Fruit fly (Drosophila melanogaster) whole organism, prepupa: ENCODE measurements around the gene Acp63F.
A peak's percentile ranks its signal among the peaks of the same experiment; 100 is the strongest.

Experiments used
- Blimp-1 ChIP-seq: fragments of 200-800 bp; sonication (Bioruptor generic); optimal IDR thresholded peaks from 3 replicates; lab custom pipeline; 2017; ENCODE audit warnings: missing biosample characterization, missing genetic modification characterization, mild to moderate bottlenecking, moderate library complexity, missing genetic modification reagents
- CG10631 ChIP-seq: fragments of 200-800 bp; sonication (Bioruptor generic); optimal IDR thresholded peaks from 2 replicates; lab custom pipeline; 2016; ENCODE audit warnings: missing biosample characterization, missing genetic modification characterization
- CG10669 ChIP-seq: fragments of 200-800 bp; sonication (Bioruptor generic); optimal IDR thresholded peaks from 3 replicates; lab custom pipeline; 2018; ENCODE audit warnings: missing biosample characterization, mild to moderate bottlenecking, missing genetic modification characterization, moderate library complexity
- CG11294 ChIP-seq: fragments of 200-800 bp; sonication (Bioruptor generic); IDR thresholded peaks from 2 replicates; pipeline ENCODE4 v1.3.6; 2022; ENCODE audit warnings: missing biosample characterization, missing genetic modification characterization
- CG11762 ChIP-seq: fragments of 200-800 bp; sonication (Bioruptor generic); optimal IDR thresholded peaks from 3 replicates; lab custom pipeline; 2016; ENCODE audit warnings: missing biosample characterization, missing genetic modification characterization; ENCODE audit not compliant: insufficient read depth
- CG11902 ChIP-seq: fragments of 200-800 bp; sonication (Bioruptor generic); optimal IDR thresholded peaks from 3 replicates; lab custom pipeline; 2016; ENCODE audit warnings: missing biosample characterization, missing genetic modification characterization
- CG15336 ChIP-seq: fragments of 200-800 bp; sonication (Bioruptor generic); IDR thresholded peaks from 2 replicates; pipeline ENCODE4 v1.3.6; 2022; ENCODE audit warnings: missing biosample characterization, missing genetic modification characterization
- CG1621 ChIP-seq: fragments of 200-800 bp; sonication (Bioruptor generic); optimal IDR thresholded peaks from 3 replicates; lab custom pipeline; 2018; ENCODE audit warnings: missing biosample characterization, mild to moderate bottlenecking, missing genetic modification characterization
- CG16779 ChIP-seq: fragments of 200-800 bp; sonication (Bioruptor generic); optimal IDR thresholded peaks from 3 replicates; lab custom pipeline; 2017; ENCODE audit warnings: missing biosample characterization, mild to moderate bottlenecking, missing genetic modification characterization
- CG3032 ChIP-seq: fragments of 200-800 bp; optimal IDR thresholded peaks from 2 replicates; lab custom pipeline; 2019; ENCODE audit warnings: missing biosample characterization, mild to moderate bottlenecking, missing genetic modification characterization, moderate library complexity
- CG31627 ChIP-seq: fragments of 200-800 bp; sonication (Bioruptor generic); optimal IDR thresholded peaks from 3 replicates; lab custom pipeline; 2016; ENCODE audit warnings: missing biosample characterization, missing genetic modification characterization
- CG34406 ChIP-seq: fragments of 200-800 bp; sonication (Bioruptor generic); optimal IDR thresholded peaks from 3 replicates; lab custom pipeline; 2016; ENCODE audit warnings: missing biosample characterization, missing genetic modification characterization
- CG3919 ChIP-seq: fragments of 200-800 bp; sonication (Bioruptor generic); optimal IDR thresholded peaks from 3 replicates; lab custom pipeline; 2016; ENCODE audit warnings: missing biosample characterization, missing genetic modification characterization
- CG6163 ChIP-seq: fragments of 200-800 bp; sonication (Bioruptor generic); IDR thresholded peaks from 3 replicates; pipeline ENCODE4 v1.3.6; 2022; ENCODE audit warnings: missing biosample characterization, missing genetic modification characterization
- CG6276 ChIP-seq: fragments of 200-800 bp; sonication (Bioruptor generic); optimal IDR thresholded peaks from 2 replicates; lab custom pipeline; 2017; ENCODE audit warnings: missing biosample characterization, mild to moderate bottlenecking, missing genetic modification characterization
- CG6854 ChIP-seq: fragments of 200-800 bp; sonication (Bioruptor generic); optimal IDR thresholded peaks from 2 replicates; lab custom pipeline; 2017; ENCODE audit warnings: missing biosample characterization, mild to moderate bottlenecking, missing genetic modification characterization
- CG7368 ChIP-seq: fragments of 200-800 bp; sonication (Bioruptor generic); optimal IDR thresholded peaks from 3 replicates; lab custom pipeline; 2016; ENCODE audit warnings: missing biosample characterization, missing genetic modification characterization
- CG8119 ChIP-seq: fragments of 200-800 bp; sonication (Bioruptor generic); IDR thresholded peaks from 3 replicates; pipeline ENCODE4 v1.3.6; 2022; ENCODE audit warnings: missing biosample characterization, missing genetic modification characterization
- CG8319 ChIP-seq: fragments of 200-800 bp; sonication (Bioruptor generic); optimal IDR thresholded peaks from 3 replicates; lab custom pipeline; 2016; ENCODE audit warnings: missing biosample characterization, missing genetic modification characterization
- CG8632 ChIP-seq: fragments of 200-800 bp; sonication (Bioruptor generic); optimal IDR thresholded peaks from 3 replicates; lab custom pipeline; 2016; ENCODE audit warnings: missing biosample characterization, missing genetic modification characterization
- CG9139 ChIP-seq: fragments of 200-800 bp; sonication (Bioruptor generic); optimal IDR thresholded peaks from 3 replicates; lab custom pipeline; 2017; ENCODE audit warnings: missing biosample characterization, mild to moderate bottlenecking, missing genetic modification characterization
- Eip75B ChIP-seq: fragments of 200-800 bp; sonication (Bioruptor generic); optimal IDR thresholded peaks from 3 replicates; lab custom pipeline; 2016; ENCODE audit warnings: missing biosample characterization, missing genetic modification characterization
- Eip78C ChIP-seq: fragments of 200-800 bp; sonication (Bioruptor generic); peaks from one replicate; lab custom pipeline; 2016; ENCODE audit warnings: missing biosample characterization, missing genetic modification characterization
- Eip93F ChIP-seq: fragments of 200-800 bp; sonication (Bioruptor generic); optimal IDR thresholded peaks from 2 replicates; lab custom pipeline; 2016; ENCODE audit warnings: missing biosample characterization, mild to moderate bottlenecking, missing genetic modification characterization
- Ets96B ChIP-seq: fragments of 200-800 bp; optimal IDR thresholded peaks from 2 replicates; lab custom pipeline; 2019; ENCODE audit warnings: missing biosample characterization, mild to moderate bottlenecking, missing genetic modification characterization, moderate library complexity
- Gug ChIP-seq: fragments of 200-800 bp; sonication (Bioruptor generic); IDR thresholded peaks from 2 replicates; pipeline ENCODE4 v1.3.6; 2022; ENCODE audit warnings: missing biosample characterization, missing genetic modification characterization
- Hr39 ChIP-seq: fragments of 200-800 bp; sonication (Bioruptor generic); optimal IDR thresholded peaks from 2 replicates; lab custom pipeline; 2016; ENCODE audit warnings: missing biosample characterization, missing genetic modification characterization
- Hr4 ChIP-seq: fragments of 200-800 bp; sonication (Bioruptor generic); optimal IDR thresholded peaks from 3 replicates; lab custom pipeline; 2016; ENCODE audit warnings: missing biosample characterization, missing genetic modification characterization
- Lpt ChIP-seq: fragments of 200-800 bp; sonication (Bioruptor generic); optimal IDR thresholded peaks from 3 replicates; lab custom pipeline; 2016; ENCODE audit warnings: missing biosample characterization, missing genetic modification characterization
- Met ChIP-seq: fragments of 200-800 bp; sonication (Bioruptor generic); optimal IDR thresholded peaks from 3 replicates; lab custom pipeline; 2016; ENCODE audit warnings: missing biosample characterization, missing genetic modification characterization
- OdsH ChIP-seq: fragments of 200-800 bp; sonication (Bioruptor generic); optimal IDR thresholded peaks from 3 replicates; lab custom pipeline; 2016; ENCODE audit warnings: missing biosample characterization, missing genetic modification characterization
- Sox102F ChIP-seq: fragments of 200-800 bp; sonication (Bioruptor generic); optimal IDR thresholded peaks from 2 replicates; lab custom pipeline; 2016; ENCODE audit warnings: missing biosample characterization, mild to moderate bottlenecking, missing genetic modification characterization
- Sox14 ChIP-seq: fragments of 200-800 bp; sonication (Bioruptor generic); optimal IDR thresholded peaks from 3 replicates; lab custom pipeline; 2016; ENCODE audit warnings: missing biosample characterization, missing genetic modification characterization
- Sox15 ChIP-seq: fragments of 200-800 bp; sonication (Bioruptor generic); optimal IDR thresholded peaks from 3 replicates; lab custom pipeline; 2016; ENCODE audit warnings: missing biosample characterization, missing genetic modification characterization
- cyc ChIP-seq: fragments of 200-800 bp; sonication (Bioruptor generic); optimal IDR thresholded peaks from 3 replicates; lab custom pipeline; 2016; ENCODE audit warnings: missing biosample characterization, missing genetic modification characterization
- dac ChIP-seq: fragments of 200-800 bp; sonication (Bioruptor generic); optimal IDR thresholded peaks from 2 replicates; lab custom pipeline; 2017; ENCODE audit warnings: missing biosample characterization, mild to moderate bottlenecking, missing genetic modification characterization
- dsx ChIP-seq: fragments of 200-800 bp; optimal IDR thresholded peaks from 3 replicates; lab custom pipeline; 2019; ENCODE audit warnings: missing biosample characterization, mild to moderate bottlenecking, missing genetic modification characterization, moderate library complexity; ENCODE audit not compliant: poor library complexity, severe bottlenecking
- eg ChIP-seq: fragments of 200-800 bp; sonication (Bioruptor generic); IDR thresholded peaks from 3 replicates; pipeline ENCODE4 v1.3.6; 2022; ENCODE audit warnings: missing biosample characterization, missing genetic modification characterization
- esn ChIP-seq: fragments of 200-800 bp; sonication (Bioruptor generic); optimal IDR thresholded peaks from 2 replicates; lab custom pipeline; 2016; ENCODE audit warnings: missing biosample characterization, mild to moderate bottlenecking, missing genetic modification characterization, moderate library complexity
- fd59A ChIP-seq: fragments of 200-800 bp; sonication (Bioruptor generic); optimal IDR thresholded peaks from 2 replicates; lab custom pipeline; 2017; ENCODE audit warnings: missing biosample characterization, mild to moderate bottlenecking, missing genetic modification characterization, missing genetic modification reagents
- fkh ChIP-seq: fragments of 200-800 bp; sonication (Bioruptor generic); optimal IDR thresholded peaks from 3 replicates; lab custom pipeline; 2017; ENCODE audit warnings: missing biosample characterization, mild to moderate bottlenecking, missing genetic modification characterization, moderate library complexity
- lz ChIP-seq: fragments of 200-800 bp; sonication (Bioruptor generic); optimal IDR thresholded peaks from 3 replicates; lab custom pipeline; 2016; ENCODE audit warnings: missing biosample characterization, missing genetic modification characterization
- net ChIP-seq: fragments of 200-800 bp; sonication (Bioruptor generic); optimal IDR thresholded peaks from 3 replicates; lab custom pipeline; 2016; ENCODE audit warnings: missing biosample characterization, missing genetic modification characterization
- pdm3 ChIP-seq: fragments of 200-800 bp; sonication (Bioruptor generic); optimal IDR thresholded peaks from 3 replicates; lab custom pipeline; 2016; ENCODE audit warnings: missing biosample characterization, missing genetic modification characterization
- salr ChIP-seq, 2 experiments: fragments of 200-800 bp; sonication (Bioruptor generic); optimal IDR thresholded peaks; 3 replicates each; lab custom pipeline; 2016 to 2018; ENCODE audit warnings: missing biosample characterization in 2 of 2, missing genetic modification characterization in 2 of 2, mild to moderate bottlenecking in 1 of 2
- spab ChIP-seq: fragments of 200-800 bp; sonication (Bioruptor generic); optimal IDR thresholded peaks from 2 replicates; lab custom pipeline; 2017; ENCODE audit warnings: missing biosample characterization, mild to moderate bottlenecking, missing genetic modification characterization, missing genetic modification reagents
- svp ChIP-seq: fragments of 200-800 bp; sonication (Bioruptor generic); peaks from one replicate; lab custom pipeline; 2016; ENCODE audit warnings: missing biosample characterization, missing genetic modification characterization
- topi ChIP-seq: fragments of 200-800 bp; sonication (Bioruptor generic); optimal IDR thresholded peaks from 3 replicates; lab custom pipeline; 2016; ENCODE audit warnings: missing biosample characterization, missing genetic modification characterization
- vri ChIP-seq: fragments of 200-800 bp; sonication (Bioruptor generic); optimal IDR thresholded peaks from 3 replicates; lab custom pipeline; 2016; ENCODE audit warnings: missing biosample characterization, mild to moderate bottlenecking, missing genetic modification characterization

Gene Acp63F

DNA sequence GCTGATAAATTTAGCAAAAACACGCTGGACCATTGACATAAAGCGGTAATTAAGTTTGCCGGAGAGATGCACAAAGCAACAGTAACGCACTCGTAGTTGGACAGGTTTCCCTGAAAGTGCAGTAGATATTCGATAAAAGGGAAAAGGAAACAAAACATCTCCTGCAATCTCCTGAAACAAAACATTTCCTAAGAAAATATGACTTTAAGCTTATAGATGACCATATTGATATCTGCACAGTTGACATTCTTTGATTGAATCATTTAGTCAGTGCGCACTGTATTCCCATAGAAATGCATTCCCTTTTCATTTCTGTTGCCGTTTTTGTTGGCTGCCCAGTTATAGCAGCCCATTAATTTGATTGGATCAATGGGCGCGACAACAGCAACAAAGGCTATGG is 36.7 kb upstream of the Acp63F start (continued):
- TF ChIP-seq svp (GFP tag; lab: Kevin White, UChicago): peak; percentile 74
- TF ChIP-seq CG3032 (tag; lab: Kevin White, UChicago): peak; percentile 64
- TF ChIP-seq CG15336 (GFP tag; lab: Robert Waterston, UW): peak; percentile 59
- TF ChIP-seq CG9139: peak; percentile 38
- peak; percentile 38 for TF ChIP-seq lz (GFP tag; lab: Kevin White, UChicago)
- peak; percentile 57 for TF ChIP-seq Hr39 (GFP tag; lab: Kevin White, UChicago)
- peak; percentile 73 for TF ChIP-seq Sox15
- TF ChIP-seq CG8319 (GFP tag; lab: Kevin White, UChicago): peak; percentile 23

DNA sequence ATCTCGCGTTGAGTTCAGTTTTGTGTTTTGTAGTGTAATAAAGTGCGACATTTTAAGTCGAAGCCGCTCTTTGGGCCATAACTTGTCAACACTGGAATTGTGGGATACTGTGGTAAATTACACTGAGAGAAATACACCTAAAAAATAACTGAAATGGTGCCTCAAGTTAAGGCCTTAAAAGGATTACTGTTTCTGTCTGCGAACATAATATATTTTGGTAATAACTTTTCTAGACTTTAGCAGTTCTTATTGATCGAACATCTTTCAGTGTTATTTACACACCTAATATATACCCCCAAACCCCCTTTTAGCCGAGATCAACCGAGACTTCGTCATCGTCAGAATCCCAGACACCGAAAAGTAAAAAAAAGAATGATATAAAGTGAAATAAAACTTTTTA is 35.7 kb upstream of the Acp63F start:
- TF ChIP-seq CG6276 (no peak), vri (GFP tag; lab: Kevin White, UChicago) (no peak), Sox15 (peak; percentile 29), salr (GFP tag; optimal IDR thresholded peaks at IDR 0.05; lab: Kevin White, UChicago) (peak in 1 of 2 experiments; percentile 44), cyc (GFP tag; lab: Kevin White, UChicago) (peak; percentile 44), CG7368 (GFP tag; lab: Kevin White, UChicago) (no peak), Sox102F (GFP tag; lab: Kevin White, UChicago) (peak; percentile 45), Hr39 (GFP tag; lab: Kevin White, UChicago) (peak; percentile 50), fd59A (GFP tag; lab: Kevin White, UChicago) (peak; percentile 54), CG3919 (GFP tag; lab: Kevin White, UChicago) (peak; percentile 52), CG10669 (GFP tag; lab: Kevin White, UChicago) (peak; percentile 55), Met (peak; percentile 16), Gug (GFP tag; lab: Robert Waterston, UW) (no peak), Eip78C (peak; percentile 81), dac (GFP tag; lab: Kevin White, UChicago) (no peak), CG31627 (GFP tag; lab: Kevin White, UChicago) (peak; percentile 35), CG8319 (GFP tag; lab: Kevin White, UChicago) (peak; percentile 39), CG1621 (peak; percentile 49), topi (GFP tag; lab: Kevin White, UChicago) (peak; percentile 50), CG10631 (GFP tag; lab: Kevin White, UChicago) (peak; percentile 44), Hr4 (GFP tag; lab: Kevin White, UChicago) (no peak), CG11294 (no peak), CG6163 (GFP tag; lab: Robert Waterston, UW) (peak; percentile 59; the same call in 2 of the 3 replicates), CG6854 (GFP tag; lab: Kevin White, UChicago) (no peak), CG11762 (GFP tag; lab: Kevin White, UChicago) (no peak), dsx (GFP tag; lab: Kevin White, UChicago) (peak; percentile 43), Ets96B (tag; lab: Kevin White, UChicago) (peak; percentile 58), CG34406 (peak; percentile 51), fkh (GFP tag; lab: Kevin White, UChicago) (no peak), Lpt (GFP tag; lab: Kevin White, UChicago) (no peak), svp (GFP tag; lab: Kevin White, UChicago) (no peak), OdsH (GFP tag; lab: Kevin White, UChicago) (peak; percentile 48), CG11902 (peak; percentile 40), eg (GFP tag; lab: Robert Waterston, UW) (no peak), CG16779 (no peak), CG8632 (peak; percentile 17), Eip93F (no peak), CG3032 (tag; lab: Kevin White, UChicago) (peak; percentile 56), Eip75B (GFP tag; lab: Kevin White, UChicago) (peak; percentile 45), esn (GFP tag; lab: Kevin White, UChicago) (peak; percentile 38), CG15336 (GFP tag; lab: Robert Waterston, UW) (no peak), pdm3 (peak; percentile 44), spab (GFP tag; lab: Kevin White, UChicago) (peak; percentile 45), lz (GFP tag; lab: Kevin White, UChicago) (peak; percentile 46), Blimp-1 (no peak), CG8119 (no peak), Sox14 (GFP tag; lab: Kevin White, UChicago) (peak; percentile 21), net (GFP tag; lab: Kevin White, UChicago) (no peak)
